Fruit fly (Drosophila melanogaster): ENCODE results near the gene LManI.
A peak's percentile ranks its signal among the peaks of the same experiment; 100 is the strongest.

LManI gene

DNA sequence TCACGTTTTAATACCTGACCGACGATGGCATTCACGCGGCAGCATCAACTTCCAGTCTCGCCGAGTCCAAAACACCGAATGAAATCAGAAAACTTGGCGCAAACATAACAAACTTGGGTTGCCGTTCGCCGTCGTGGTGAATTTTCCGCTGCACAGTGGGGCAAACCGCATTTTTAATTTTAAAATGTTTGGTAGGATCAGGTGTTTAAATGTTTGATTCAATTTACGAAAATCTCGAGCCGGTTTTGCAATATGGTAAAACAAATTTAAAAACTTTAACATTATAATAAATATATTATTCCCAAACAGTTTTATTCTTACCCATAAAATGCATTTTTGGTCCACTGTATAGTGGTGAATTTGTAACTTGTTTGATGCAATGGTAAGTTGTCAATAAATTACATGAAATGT, 17.2 kb upstream of the LManI start, which contains the start of gene RluA-1 (continued):
- TF ChIP-seq CG15514 (GFP tag; optimal IDR thresholded peaks at IDR 0.05) (peak; percentile 95), Aef1 (GFP tag; IDR thresholded peaks at IDR 0.05) (peak; percentile 87), crol (GFP tag; IDR thresholded peaks at IDR 0.05) (peak; percentile 70), Neu2 (GFP tag; optimal IDR thresholded peaks at IDR 0.05; ENCODE audit: borderline replicate concordance) (no peak), CG18262 (tag; optimal IDR thresholded peaks at IDR 0.05) (peak; percentile 100), Nf-YA (GFP tag; IDR thresholded peaks at IDR 0.05) (peak; percentile 75), cg (GFP tag; optimal IDR thresholded peaks at IDR 0.05) (no peak), Myb (GFP tag; optimal IDR thresholded peaks at IDR 0.05) (peak; percentile 70), CG14710 (tag; optimal IDR thresholded peaks at IDR 0.05) (peak; percentile 99), vvl (GFP tag; IDR thresholded peaks at IDR 0.05) (peak; percentile 100), esg (GFP tag; conservative IDR thresholded peaks at IDR 0.05) (peak; percentile 98), C15 (GFP tag; IDR thresholded peaks at IDR 0.05) (peak; percentile 96), Hey (tag; optimal IDR thresholded peaks at IDR 0.05) (peak; percentile 89), CG10267 (tag; optimal IDR thresholded peaks at IDR 0.05) (peak; percentile 97), YL-1 (GFP tag; optimal IDR thresholded peaks at IDR 0.05) (peak; percentile 97), lov (optimal IDR thresholded peaks at IDR 0.05) (no peak), lov (GFP tag; IDR thresholded peaks at IDR 0.05) (peak; percentile 99), Fer1 (GFP tag; optimal IDR thresholded peaks at IDR 0.05) (peak; percentile 99), Sry-δ (GFP tag; optimal IDR thresholded peaks at IDR 0.05) (peak; percentile 55), CG1529 (GFP tag; optimal IDR thresholded peaks at IDR 0.05) (peak; percentile 99), usp (GFP tag; optimal IDR thresholded peaks at IDR 0.05) (no peak), B-H1 (GFP tag; IDR thresholded peaks at IDR 0.05) (peak; percentile 99), ranshi (GFP tag; IDR thresholded peaks at IDR 0.05) (peak; percentile 93; the same call in 1 of the 2 replicates), en (GFP tag; optimal IDR thresholded peaks at IDR 0.05) (peak; percentile 89), ken (GFP tag; IDR thresholded peaks at IDR 0.05) (peak; percentile 99), sr (GFP tag; IDR thresholded peaks at IDR 0.05) (peak; percentile 91), pho (GFP tag; optimal IDR thresholded peaks at IDR 0.05) (peak; percentile 92), Elba2 (GFP tag; optimal IDR thresholded peaks at IDR 0.05) (peak; percentile 94), CG2199 (GFP tag; IDR thresholded peaks at IDR 0.05) (peak; percentile 100), ci (GFP tag; IDR thresholded peaks at IDR 0.05) (peak; percentile 100), CG32772 (GFP tag; IDR thresholded peaks at IDR 0.05) (peak; percentile 99), lola (GFP tag; optimal IDR thresholded peaks at IDR 0.05) (peak in 1 of 3 experiments; percentile 99), danr (GFP tag; IDR thresholded peaks at IDR 0.05) (peak; percentile 96), cad (GFP tag; optimal IDR thresholded peaks at IDR 0.05) (no peak), abd-A (tag; optimal IDR thresholded peaks at IDR 0.05) (peak; percentile 92), crp (GFP tag; optimal IDR thresholded peaks at IDR 0.05) (peak; percentile 29 to 75), CG10321 (GFP tag; IDR thresholded peaks at IDR 0.05) (peak; percentile 91), sqz (GFP tag; optimal IDR thresholded peaks at IDR 0.05) (peak; percentile 99), CG6854 (GFP tag; optimal IDR thresholded peaks at IDR 0.05) (peak; percentile 98), Gsc (GFP tag; IDR thresholded peaks at IDR 0.05) (no peak; the same call in 1 of the 2 replicates), CG7745 (tag; optimal IDR thresholded peaks at IDR 0.05) (peak; percentile 92), hth (optimal IDR thresholded peaks at IDR 0.05) (no peak), CG15011 (GFP tag; optimal IDR thresholded peaks at IDR 0.05) (peak; percentile 98), CG15479 (GFP tag; optimal IDR thresholded peaks at IDR 0.05) (peak; percentile 77), CG9817 (tag; optimal IDR thresholded peaks at IDR 0.05) (peak; percentile 99), CG8388 (GFP tag; optimal IDR thresholded peaks at IDR 0.05) (peak; percentile 99), BEAF-32 (GFP tag; optimal IDR thresholded peaks at IDR 0.05) (peak; percentile 29), CG10462 (GFP tag; optimal IDR thresholded peaks at IDR 0.05) (peak; percentile 99), CG32767 (GFP tag; IDR thresholded peaks at IDR 0.05) (peak; percentile 99), dm (GFP tag; optimal IDR thresholded peaks at IDR 0.05) (peak; percentile 85), CG17802 (tag; optimal IDR thresholded peaks at IDR 0.05) (peak; percentile 94), CG1603 (tag; optimal IDR thresholded peaks at IDR 0.05) (peak; percentile 97)

All from whole organism, embryonic.